Worm (Caenorhabditis elegans): ENCODE data around the gene T28D9.16.

The T28D9.16 gene

ce11 chrII:6489711-6490184 is 14.3 kb downstream of the T28D9.16 start, which contains the start of the genes snr-3 and rsp-5 (continued):
- no peak for TF ChIP-seq Y67H2A.10 (GFP tag; conservative IDR thresholded peaks at IDR 0.05)
- TF ChIP-seq chd-7 (tag; optimal IDR thresholded peaks at IDR 0.05), result no peak
- TF ChIP-seq hlh-26 (GFP tag; conservative IDR thresholded peaks at IDR 0.05), result no peak
- no peak for TF ChIP-seq snpc-4 (GFP tag; optimal IDR thresholded peaks at IDR 0.05)
- TF ChIP-seq snpc-4 (tag; optimal IDR thresholded peaks at IDR 0.05), result peak; percentile 32 to 58 (median 50)
- no peak for TF ChIP-seq ceh-58 (GFP tag; IDR thresholded peaks at IDR 0.05)
- peak; percentile 55 for TF ChIP-seq F49E8.2 (tag; optimal IDR thresholded peaks at IDR 0.05; ENCODE audit: insufficient read depth)
- no peak for TF ChIP-seq F22D6.2 (tag; optimal IDR thresholded peaks at IDR 0.05)
- no peak for TF ChIP-seq somi-1 (GFP tag; optimal IDR thresholded peaks at IDR 0.05)
- TF ChIP-seq ekl-4 (GFP tag; IDR thresholded peaks at IDR 0.05), result peak; percentile 72; the same call in 1 of the 2 replicates
- TF ChIP-seq madf-8 (GFP tag; conservative IDR thresholded peaks at IDR 0.05), result peak; percentile 30
- TF ChIP-seq mxl-1 (tag; optimal IDR thresholded peaks at IDR 0.05), result no peak
- TF ChIP-seq let-526 (GFP tag; IDR thresholded peaks at IDR 0.05), result no peak
- TF ChIP-seq ztf-6 (GFP tag; IDR thresholded peaks at IDR 0.05), result no peak
- peak; percentile 50 for TF ChIP-seq tbp1 (GFP tag; optimal IDR thresholded peaks at IDR 0.05)
- TF ChIP-seq F23B12.7 (tag; optimal IDR thresholded peaks at IDR 0.05; ENCODE audit: insufficient read depth), result peak; percentile 93
- no peak for TF ChIP-seq T26A5.8 (tag; optimal IDR thresholded peaks at IDR 0.05)
- TF ChIP-seq Y53F4B.3 (GFP tag; IDR thresholded peaks at IDR 0.05), result no peak
- no peak for TF ChIP-seq F39B2.1 (GFP tag; IDR thresholded peaks at IDR 0.05)
- peak; percentile 49 for TF ChIP-seq efl-1 (GFP tag; optimal IDR thresholded peaks at IDR 0.05)
- TF ChIP-seq dox-1 (GFP tag; IDR thresholded peaks at IDR 0.05), result peak; percentile 81
- TF ChIP-seq sdz-38 (tag; optimal IDR thresholded peaks at IDR 0.05), result no peak
- TF ChIP-seq madf-6 (GFP tag; IDR thresholded peaks at IDR 0.05), result peak; percentile 89
- peak; percentile 71 for TF ChIP-seq nfyb-1 (GFP tag; IDR thresholded peaks at IDR 0.05)
- peak; percentile 47 for TF ChIP-seq snpc-1.1 (tag; optimal IDR thresholded peaks at IDR 0.05; ENCODE audit: insufficient read depth)
- no peak for TF ChIP-seq sea-2 (GFP tag; IDR thresholded peaks at IDR 0.05)
- TF ChIP-seq F10E7.11 (tag; optimal IDR thresholded peaks at IDR 0.05), result no peak
- TF ChIP-seq fkh-3 (tag; optimal IDR thresholded peaks at IDR 0.05), result no peak
- no peak for TF ChIP-seq zfh-2 (GFP tag; conservative IDR thresholded peaks at IDR 0.05)
- no peak for TF ChIP-seq egrh-3 (GFP tag; IDR thresholded peaks at IDR 0.05)
- TF ChIP-seq B0261.1 (tag; optimal IDR thresholded peaks at IDR 0.05), result no peak
- TF ChIP-seq mcd-1 (GFP tag; IDR thresholded peaks at IDR 0.05), result peak; percentile 74
- no peak for TF ChIP-seq gei-17 (GFP tag; optimal IDR thresholded peaks at IDR 0.05)
- TF ChIP-seq T07F8.4 (tag; optimal IDR thresholded peaks at IDR 0.05), result no peak

ce11 chrII:6491187-6491586 is 15.7 kb downstream of the T28D9.16 start:
- TF ChIP-seq nfyb-1 (GFP tag; IDR thresholded peaks at IDR 0.05) (peak; percentile 71), madf-3 (GFP tag; IDR thresholded peaks at IDR 0.05) (peak; percentile 86), mes-4 (tag; optimal IDR thresholded peaks at IDR 0.05) (peak; percentile 27), lir-1 (GFP tag; conservative IDR thresholded peaks at IDR 0.05) (no peak), madf-10 (tag; optimal IDR thresholded peaks at IDR 0.05) (no peak), Y79H2A.3 (GFP tag; conservative IDR thresholded peaks at IDR 0.05) (peak; percentile 89), xnd-1 (tag; optimal IDR thresholded peaks at IDR 0.05) (peak; percentile 39), B0019.2 (GFP tag; conservative IDR thresholded peaks at IDR 0.05) (peak; percentile 44; the same call in 1 of the 2 replicates), cebp-1 (GFP tag; IDR thresholded peaks at IDR 0.05) (0 out of 2 replicates have a peak, but pooled peaks have one; percentile 18), cebp-1 (tag; optimal IDR thresholded peaks at IDR 0.05) (peak; percentile 50), F49E8.2 (tag; optimal IDR thresholded peaks at IDR 0.05; ENCODE audit: insufficient read depth) (peak; percentile 93), F33H1.4 (GFP tag; IDR thresholded peaks at IDR 0.05) (peak; percentile 88), athp-1 (tag; optimal IDR thresholded peaks at IDR 0.05) (peak; percentile 81), unc-130 (GFP tag; optimal IDR thresholded peaks at IDR 0.05) (peak; percentile 59), F10E7.11 (tag; optimal IDR thresholded peaks at IDR 0.05) (no peak), tbx-9 (tag; optimal IDR thresholded peaks at IDR 0.05; ENCODE audit: borderline replicate concordance) (no peak), hlh-12 (tag; optimal IDR thresholded peaks at IDR 0.05) (no peak), T07F8.4 (tag; optimal IDR thresholded peaks at IDR 0.05) (peak; percentile 6), Y95B8A.8 (GFP tag; IDR thresholded peaks at IDR 0.05) (peak; percentile 88), ztf-26 (tag; optimal IDR thresholded peaks at IDR 0.05) (no peak)

Measured in whole organism, young adult.